Worm (Caenorhabditis elegans): ENCODE measurements around the gene M110.9.

Gene M110.9

DNA sequence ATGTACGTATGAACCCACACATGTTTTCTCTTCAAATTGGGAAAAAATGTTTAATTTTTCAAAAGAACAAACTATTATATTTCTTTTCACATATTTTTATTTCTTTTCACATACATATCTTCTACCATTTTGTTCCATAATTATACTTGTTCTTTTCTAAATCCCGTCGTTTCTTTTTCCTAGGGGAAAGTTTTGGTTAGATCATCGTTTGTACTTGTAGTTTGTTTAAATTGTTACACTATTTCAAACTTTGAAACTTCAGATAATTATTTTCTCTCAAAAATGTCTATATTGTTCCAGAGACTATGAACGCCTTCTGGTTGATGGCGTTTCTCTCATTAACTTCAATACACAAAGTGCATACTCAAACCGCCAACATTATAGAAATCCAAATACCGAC, 24.9 kb downstream of the M110.9 start, which contains the start of gene F35C11.7:
Gene F35C11.7, plus strand, starts transcription at position 301 of the 400 bp plus-strand sequence.
- no peak for TF ChIP-seq aly-1 (tag; optimal IDR thresholded peaks at IDR 0.05)
- no peak for TF ChIP-seq ceh-36 (tag; optimal IDR thresholded peaks at IDR 0.05)
- TF ChIP-seq F13C5.2 (tag; optimal IDR thresholded peaks at IDR 0.05) = no peak
- TF ChIP-seq tbx-11 (GFP tag; IDR thresholded peaks at IDR 0.05) = no peak
- TF ChIP-seq sea-1 (GFP tag; conservative IDR thresholded peaks at IDR 0.05) = no peak
- no peak for TF ChIP-seq scrt-1 (GFP tag; IDR thresholded peaks at IDR 0.05)
- no peak for TF ChIP-seq hmbx-1 (tag; optimal IDR thresholded peaks at IDR 0.05)
- no peak for TF ChIP-seq B0310.2 (tag; optimal IDR thresholded peaks at IDR 0.05)
- TF ChIP-seq ama-1 (optimal IDR thresholded peaks at IDR 0.05) = no peak
- TF ChIP-seq hnd-1 (tag; optimal IDR thresholded peaks at IDR 0.05) = no peak
- TF ChIP-seq ets-7 (tag; optimal IDR thresholded peaks at IDR 0.05) = no peak
- no peak for TF ChIP-seq pes-1 (GFP tag; IDR thresholded peaks at IDR 0.05)
- TF ChIP-seq tbx-37 (GFP tag; conservative IDR thresholded peaks at IDR 0.05) = no peak
- no peak for TF ChIP-seq tra-4 (tag; optimal IDR thresholded peaks at IDR 0.05)

DNA sequence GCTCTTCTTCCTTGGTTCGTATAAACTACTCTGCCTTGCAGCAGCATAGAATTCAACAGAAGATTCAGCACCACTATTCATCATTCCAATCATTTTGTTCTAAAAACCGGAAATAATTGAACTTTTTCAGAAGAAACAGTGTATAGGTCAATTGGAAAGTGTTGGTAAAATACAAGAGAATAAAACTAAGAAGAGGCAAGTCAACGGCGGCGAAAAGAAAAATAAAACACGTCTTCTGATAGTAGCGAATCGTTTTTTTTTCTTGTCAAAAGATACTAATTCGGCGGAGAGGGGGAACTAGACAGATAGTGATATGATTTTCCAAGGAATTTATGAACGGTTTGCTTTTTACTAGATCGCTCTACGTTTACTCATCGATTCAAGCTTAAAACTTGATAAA, 28.0 kb downstream of the M110.9 start, which contains the start of gene F35C11.6:
Gene F35C11.6, minus strand, starts transcription at position 101 of the 400 bp plus-strand sequence.
- TF ChIP-seq hnd-1 (tag; optimal IDR thresholded peaks at IDR 0.05) = no peak
- TF ChIP-seq sea-1 (GFP tag; conservative IDR thresholded peaks at IDR 0.05) = no peak
- TF ChIP-seq ama-1 (optimal IDR thresholded peaks at IDR 0.05) = no peak
- no peak for TF ChIP-seq tbx-37 (GFP tag; conservative IDR thresholded peaks at IDR 0.05)
- no peak for TF ChIP-seq hmg-4 (GFP tag; optimal IDR thresholded peaks at IDR 0.05)
- TF ChIP-seq B0310.2 (tag; optimal IDR thresholded peaks at IDR 0.05) = no peak
- TF ChIP-seq ceh-36 (tag; optimal IDR thresholded peaks at IDR 0.05) = no peak
- no peak for TF ChIP-seq tra-4 (tag; optimal IDR thresholded peaks at IDR 0.05)
- no peak for TF ChIP-seq scrt-1 (GFP tag; IDR thresholded peaks at IDR 0.05)
- no peak for TF ChIP-seq F13C5.2 (tag; optimal IDR thresholded peaks at IDR 0.05)
- TF ChIP-seq flt-1 (GFP tag; IDR thresholded peaks at IDR 0.05) = no peak
- no peak for TF ChIP-seq ceh-13 (GFP tag; optimal IDR thresholded peaks at IDR 0.05)
- TF ChIP-seq aly-1 (tag; optimal IDR thresholded peaks at IDR 0.05) = no peak
- no peak for TF ChIP-seq hmbx-1 (tag; optimal IDR thresholded peaks at IDR 0.05)
- no peak for TF ChIP-seq ets-7 (tag; optimal IDR thresholded peaks at IDR 0.05)

DNA sequence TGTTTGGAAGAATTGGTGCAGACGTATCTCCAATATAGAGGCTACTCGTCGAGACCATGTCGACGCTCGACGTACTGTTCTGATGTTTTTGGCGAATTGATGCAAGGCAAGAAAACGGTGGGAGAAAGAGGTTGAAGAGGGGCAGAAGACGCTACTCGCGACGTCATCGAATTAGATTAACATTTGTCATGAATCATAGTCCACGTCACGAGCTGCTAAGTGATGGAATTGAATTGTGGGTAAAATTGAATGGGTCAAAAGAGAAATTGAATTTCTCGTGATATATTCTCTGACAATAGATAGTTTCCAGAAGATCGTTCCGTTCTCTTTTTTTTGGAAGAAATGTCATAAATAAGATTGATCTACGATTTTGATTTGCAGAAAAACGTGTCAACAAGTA, 28.6 kb downstream of the M110.9 start:
- TF ChIP-seq hnd-1 (tag; optimal IDR thresholded peaks at IDR 0.05) = no peak
- TF ChIP-seq ets-7 (tag; optimal IDR thresholded peaks at IDR 0.05) = no peak
- TF ChIP-seq ceh-36 (tag; optimal IDR thresholded peaks at IDR 0.05) = no peak
- no peak for TF ChIP-seq tbx-37 (GFP tag; conservative IDR thresholded peaks at IDR 0.05)
- TF ChIP-seq tra-4 (tag; optimal IDR thresholded peaks at IDR 0.05) = no peak
- TF ChIP-seq scrt-1 (GFP tag; IDR thresholded peaks at IDR 0.05) = no peak
- TF ChIP-seq F13C5.2 (tag; optimal IDR thresholded peaks at IDR 0.05) = no peak
- no peak for TF ChIP-seq flt-1 (GFP tag; IDR thresholded peaks at IDR 0.05)
- TF ChIP-seq hmg-4 (GFP tag; optimal IDR thresholded peaks at IDR 0.05) = no peak
- no peak for TF ChIP-seq tbx-11 (GFP tag; IDR thresholded peaks at IDR 0.05)
- TF ChIP-seq ama-1 (optimal IDR thresholded peaks at IDR 0.05) = no peak
- no peak for TF ChIP-seq pes-1 (GFP tag; IDR thresholded peaks at IDR 0.05)
- TF ChIP-seq sea-1 (GFP tag; conservative IDR thresholded peaks at IDR 0.05) = no peak
- no peak for TF ChIP-seq aly-1 (tag; optimal IDR thresholded peaks at IDR 0.05)
- TF ChIP-seq B0310.2 (tag; optimal IDR thresholded peaks at IDR 0.05) = no peak
- TF ChIP-seq hmbx-1 (tag; optimal IDR thresholded peaks at IDR 0.05) = no peak
- no peak for TF ChIP-seq ceh-13 (GFP tag; optimal IDR thresholded peaks at IDR 0.05)

DNA sequence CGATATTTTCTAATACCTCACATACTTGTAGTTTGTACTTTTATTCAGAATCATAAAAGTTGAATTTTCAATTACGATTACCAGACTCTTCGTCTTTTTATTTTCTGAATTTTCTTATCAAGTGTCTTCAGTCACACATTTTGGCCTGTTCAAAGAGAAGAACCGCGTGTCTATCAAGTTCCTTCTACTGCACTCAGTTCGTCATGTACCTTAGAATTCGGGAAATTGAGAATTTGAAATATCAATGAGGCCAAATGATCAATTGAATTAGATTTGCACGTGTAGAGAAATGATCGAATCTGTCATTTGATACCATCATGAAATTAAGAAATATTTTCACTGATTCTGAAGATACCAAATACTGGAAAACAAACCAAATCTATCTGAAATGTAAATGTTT, 32.5 kb downstream of the M110.9 start:
- no peak for TF ChIP-seq tbx-37 (GFP tag; conservative IDR thresholded peaks at IDR 0.05)
- TF ChIP-seq hmg-4 (GFP tag; optimal IDR thresholded peaks at IDR 0.05) = no peak
- TF ChIP-seq ama-1 (optimal IDR thresholded peaks at IDR 0.05) = no peak

DNA sequence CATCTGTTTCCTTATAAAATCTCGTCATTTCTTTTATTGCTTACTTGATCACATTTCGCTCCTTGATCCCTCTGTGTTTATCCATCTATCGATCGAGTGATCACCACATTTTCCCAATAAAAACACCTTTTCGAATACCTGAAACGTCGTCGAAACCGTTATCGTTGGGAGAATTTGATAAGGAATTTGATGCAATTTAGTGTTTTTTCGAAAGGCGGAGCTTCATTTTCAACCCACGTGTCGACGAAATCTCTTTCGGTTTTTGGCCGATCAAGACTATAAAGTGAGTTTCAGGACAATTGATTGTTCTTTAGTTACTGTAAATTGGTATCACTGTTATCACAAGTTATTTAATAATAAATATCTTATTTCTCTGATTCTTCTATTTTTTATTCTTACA, 33.5 kb downstream of the M110.9 start, which contains the start of gene srdh-1:
Gene srdh-1, plus strand, starts transcription at position 43 of the 400 bp plus-strand sequence.
- TF ChIP-seq ceh-13 (GFP tag; optimal IDR thresholded peaks at IDR 0.05) (no peak), pes-1 (GFP tag; IDR thresholded peaks at IDR 0.05) (no peak), ceh-36 (tag; optimal IDR thresholded peaks at IDR 0.05) (no peak), ets-7 (tag; optimal IDR thresholded peaks at IDR 0.05) (no peak), F13C5.2 (tag; optimal IDR thresholded peaks at IDR 0.05) (no peak), flt-1 (GFP tag; IDR thresholded peaks at IDR 0.05) (no peak), ama-1 (optimal IDR thresholded peaks at IDR 0.05) (no peak), B0310.2 (tag; optimal IDR thresholded peaks at IDR 0.05) (no peak), aly-1 (tag; optimal IDR thresholded peaks at IDR 0.05) (no peak), hmg-4 (GFP tag; optimal IDR thresholded peaks at IDR 0.05) (no peak), hnd-1 (tag; optimal IDR thresholded peaks at IDR 0.05) (no peak), scrt-1 (GFP tag; IDR thresholded peaks at IDR 0.05) (no peak), tra-4 (tag; optimal IDR thresholded peaks at IDR 0.05) (no peak), tbx-11 (GFP tag; IDR thresholded peaks at IDR 0.05) (no peak), hmbx-1 (tag; optimal IDR thresholded peaks at IDR 0.05) (no peak)

DNA sequence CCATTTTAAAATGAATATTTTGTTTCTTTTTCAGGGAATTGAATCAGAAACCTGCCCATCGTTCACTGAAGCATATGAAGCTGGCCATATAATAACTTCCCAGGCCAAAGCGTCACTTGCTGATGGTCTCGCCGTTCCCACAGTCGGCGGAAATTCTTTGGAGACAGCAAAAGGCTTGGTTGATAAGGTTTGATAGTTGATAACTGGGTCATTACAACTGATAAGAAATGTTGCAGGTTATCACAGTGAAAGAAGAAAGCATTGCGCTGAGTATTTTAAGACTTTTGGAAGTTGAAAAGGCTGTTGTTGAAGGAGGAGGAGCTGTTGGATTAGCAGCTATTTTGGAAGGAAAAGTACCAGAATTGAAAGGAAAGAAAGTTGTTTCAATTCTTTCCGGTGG, 35.5 kb downstream of the M110.9 start:
- TF ChIP-seq ama-1 (optimal IDR thresholded peaks at IDR 0.05) (no peak), ceh-13 (GFP tag; optimal IDR thresholded peaks at IDR 0.05) (no peak), flt-1 (GFP tag; IDR thresholded peaks at IDR 0.05) (no peak), B0310.2 (tag; optimal IDR thresholded peaks at IDR 0.05) (no peak), tbx-37 (GFP tag; conservative IDR thresholded peaks at IDR 0.05) (no peak)

DNA sequence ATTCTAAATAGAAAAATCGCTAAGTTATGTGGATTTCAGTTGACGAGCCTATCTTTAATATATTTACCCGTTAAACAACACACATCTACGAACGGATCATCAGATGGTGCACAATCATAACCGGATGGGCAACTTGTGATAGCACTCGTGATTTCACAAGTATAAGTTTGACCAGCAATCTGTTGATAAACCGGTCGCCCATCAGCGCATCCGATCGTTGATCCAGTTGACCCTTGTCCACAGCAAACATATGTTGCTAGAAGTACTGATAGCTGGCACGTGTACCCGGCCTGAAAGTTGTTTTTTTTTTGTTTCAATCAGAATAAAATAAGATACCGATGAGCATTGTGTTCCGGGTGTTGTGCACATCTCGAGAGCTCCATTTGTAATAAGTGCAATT, 36.6 kb downstream of the M110.9 start:
- no peak for TF ChIP-seq ets-7 (tag; optimal IDR thresholded peaks at IDR 0.05)

DNA sequence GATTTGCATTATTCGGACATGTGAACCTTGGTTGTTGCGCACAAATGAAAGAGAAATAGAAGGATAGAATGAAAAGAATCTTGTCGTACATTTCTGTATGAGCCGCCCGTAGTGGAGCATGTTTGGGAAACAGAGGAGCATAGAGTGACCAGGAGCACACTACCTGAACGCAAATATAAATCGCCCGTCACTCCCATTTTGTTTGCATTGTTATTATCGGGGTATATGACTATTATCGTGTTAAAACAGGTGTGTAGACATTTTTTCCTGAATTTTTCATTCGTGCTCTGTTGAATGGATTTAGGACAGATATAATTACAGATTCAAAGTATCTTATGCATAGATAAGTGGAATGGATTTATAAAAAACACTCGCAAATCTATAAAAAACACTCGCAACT, 38.3 kb downstream of the M110.9 start, which contains the start of gene K01C8.2:
Gene K01C8.2, minus strand, starts transcription at position 101 of the 400 bp plus-strand sequence.
- TF ChIP-seq ceh-13 (GFP tag; optimal IDR thresholded peaks at IDR 0.05) = no peak
- TF ChIP-seq hmbx-1 (tag; optimal IDR thresholded peaks at IDR 0.05) = no peak
- TF ChIP-seq sea-1 (GFP tag; conservative IDR thresholded peaks at IDR 0.05) = no peak
- no peak for TF ChIP-seq flt-1 (GFP tag; IDR thresholded peaks at IDR 0.05)
- no peak for TF ChIP-seq hnd-1 (tag; optimal IDR thresholded peaks at IDR 0.05)
- TF ChIP-seq ama-1 (optimal IDR thresholded peaks at IDR 0.05) = no peak
- no peak for TF ChIP-seq tbx-11 (GFP tag; IDR thresholded peaks at IDR 0.05)
- TF ChIP-seq F13C5.2 (tag; optimal IDR thresholded peaks at IDR 0.05) = no peak
- TF ChIP-seq tra-4 (tag; optimal IDR thresholded peaks at IDR 0.05) = no peak
- no peak for TF ChIP-seq hmg-4 (GFP tag; optimal IDR thresholded peaks at IDR 0.05)
- TF ChIP-seq pes-1 (GFP tag; IDR thresholded peaks at IDR 0.05) = no peak
- TF ChIP-seq scrt-1 (GFP tag; IDR thresholded peaks at IDR 0.05) = no peak
- TF ChIP-seq ceh-36 (tag; optimal IDR thresholded peaks at IDR 0.05) = no peak
- no peak for TF ChIP-seq aly-1 (tag; optimal IDR thresholded peaks at IDR 0.05)
- TF ChIP-seq B0310.2 (tag; optimal IDR thresholded peaks at IDR 0.05) = no peak
- TF ChIP-seq ets-7 (tag; optimal IDR thresholded peaks at IDR 0.05) = no peak
